Fruit fly (Drosophila melanogaster): ENCODE data around the gene escl.
A peak's percentile ranks its signal among the peaks of the same experiment; 100 is the strongest.

escl gene

DNA sequence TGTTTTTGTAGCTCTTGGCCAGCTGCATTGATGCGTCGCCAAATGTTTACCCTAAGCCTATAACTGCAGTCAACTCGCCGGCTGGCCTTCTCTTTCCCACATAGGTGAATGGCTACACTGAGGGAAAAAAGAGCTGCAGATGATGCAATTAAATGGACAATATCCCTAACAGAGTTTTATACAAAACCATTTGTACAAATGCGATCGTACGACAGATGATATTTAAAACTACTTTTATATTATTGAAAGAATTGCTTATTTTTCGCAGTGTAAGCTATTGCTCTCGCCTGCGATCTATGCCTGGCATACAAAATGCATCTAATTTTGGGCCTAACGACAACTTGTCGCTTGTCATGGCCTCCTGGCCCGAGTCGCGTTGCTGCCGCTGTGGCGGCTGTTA lies 40.8 kb upstream of the escl start (continued):
- TF ChIP-seq Drgx (GFP tag; IDR thresholded peaks at IDR 0.05) (peak; percentile 94), CG1024 (GFP tag; IDR thresholded peaks at IDR 0.05) (peak; percentile 30; the same call in 1 of the 2 replicates), Hmr (GFP tag; optimal IDR thresholded peaks at IDR 0.05) (no peak), CG15696 (tag; optimal IDR thresholded peaks at IDR 0.05) (peak; percentile 35), yki (optimal IDR thresholded peaks at IDR 0.05) (no peak), bsh (GFP tag; optimal IDR thresholded peaks at IDR 0.05) (peak; percentile 63 to 76), CG14860 (GFP tag; IDR thresholded peaks at IDR 0.05; ENCODE audit: partially characterized antibody) (no peak), ranshi (GFP tag; IDR thresholded peaks at IDR 0.05) (peak; percentile 29; the same call in 1 of the 2 replicates), Max (GFP tag; optimal IDR thresholded peaks at IDR 0.05) (peak; percentile 6), BtbVII (GFP tag; optimal IDR thresholded peaks at IDR 0.05) (no peak), nmo (GFP tag; optimal IDR thresholded peaks at IDR 0.05) (peak; percentile 38), Deaf1 (tag; optimal IDR thresholded peaks at IDR 0.05) (no peak), Sin3A (optimal IDR thresholded peaks at IDR 0.05) (no peak), Ets65A (GFP tag) (peak; percentile 91), fd102C (GFP tag; optimal IDR thresholded peaks at IDR 0.05) (peak; percentile 22), mld (GFP tag; IDR thresholded peaks at IDR 0.05; ENCODE audit: partially characterized antibody) (no peak), wdn (GFP tag; IDR thresholded peaks at IDR 0.05) (peak; percentile 18; the same call in 1 of the 2 replicates), CG11723 (GFP tag; optimal IDR thresholded peaks at IDR 0.05) (peak; percentile 3), ara (GFP tag; IDR thresholded peaks at IDR 0.05) (peak; percentile 51; the same call in 1 of the 2 replicates), amos (GFP tag; IDR thresholded peaks at IDR 0.05; ENCODE audit: partially characterized antibody) (0 out of 2 replicates have a peak, but pooled peaks have one; percentile 9), BEAF-32 (GFP tag; optimal IDR thresholded peaks at IDR 0.05) (no peak), CG6175 (GFP tag; IDR thresholded peaks at IDR 0.05) (0 out of 3 replicates have a peak, but pooled peaks have one; percentile 16), CG10274 (GFP tag; optimal IDR thresholded peaks at IDR 0.05) (no peak), Asciz (GFP tag; optimal IDR thresholded peaks at IDR 0.05) (no peak), CG13624 (GFP tag; optimal IDR thresholded peaks at IDR 0.05) (no peak), pnt (GFP tag; optimal IDR thresholded peaks at IDR 0.05) (peak; percentile 50), CG1602 (GFP tag; optimal IDR thresholded peaks at IDR 0.05) (peak; percentile 18), so (GFP tag; IDR thresholded peaks at IDR 0.05) (0 out of 3 replicates have a peak, but pooled peaks have one; percentile 19), klu (GFP tag; IDR thresholded peaks at IDR 0.05) (0 out of 2 replicates have a peak, but pooled peaks have one; percentile 18), lola (GFP tag; optimal IDR thresholded peaks at IDR 0.05) (peak in 1 of 3 experiments; percentile 68), CG12769 (tag; optimal IDR thresholded peaks at IDR 0.05) (peak; percentile 4), Atf-2 (GFP tag; optimal IDR thresholded peaks at IDR 0.05) (peak; percentile 9), Optix (GFP tag; IDR thresholded peaks at IDR 0.05) (peak; percentile 41; the same call in 1 of the 3 replicates), CG10431 (GFP tag; optimal IDR thresholded peaks at IDR 0.05) (no peak)

DNA sequence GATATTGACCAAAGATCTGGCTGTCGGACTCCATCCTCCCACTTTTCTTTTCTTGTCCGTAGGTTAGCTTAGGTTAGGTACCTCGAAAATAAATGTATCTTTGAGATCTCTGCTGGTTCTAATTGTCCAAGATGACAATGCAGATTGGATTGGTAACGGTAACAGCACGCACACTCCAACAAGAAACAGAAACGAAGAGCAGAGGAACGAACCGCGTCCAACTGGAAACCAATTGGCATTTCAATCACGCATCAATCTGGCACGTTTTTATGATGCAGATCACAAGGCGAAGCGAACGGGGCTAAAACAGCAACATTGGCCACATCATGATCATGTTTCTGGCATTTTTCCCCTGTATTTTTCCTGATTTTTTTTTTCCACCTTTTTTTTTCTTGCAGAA lies 34.9 kb upstream of the escl start:
- peak; percentile 96 for TF ChIP-seq Elba2 (GFP tag; optimal IDR thresholded peaks at IDR 0.05)
- TF ChIP-seq Pdp1 (GFP tag; optimal IDR thresholded peaks at IDR 0.05), result no peak
- peak; percentile 21 to 91 for TF ChIP-seq insv (GFP tag; optimal IDR thresholded peaks at IDR 0.05)
- peak; percentile 3 for TF ChIP-seq grn (GFP tag; optimal IDR thresholded peaks at IDR 0.05)

DNA sequence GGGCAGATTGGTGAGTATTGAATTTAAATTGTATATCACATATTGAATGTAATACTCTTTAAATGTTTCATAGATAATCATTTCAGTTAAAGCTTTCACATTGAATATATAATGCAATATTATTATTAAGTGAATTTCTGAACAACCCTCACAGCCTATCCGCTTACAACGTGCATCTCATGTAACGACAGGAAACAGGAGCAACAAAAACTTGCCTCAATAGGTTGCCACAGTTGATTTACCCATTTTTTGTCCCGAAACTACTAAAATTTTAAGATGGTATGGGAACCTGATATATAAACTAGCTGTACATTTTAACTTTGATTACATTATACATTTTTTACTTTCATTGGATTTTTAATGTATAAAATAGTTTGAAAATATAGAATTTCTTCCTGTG lies 32.0 kb upstream of the escl start:
- TF ChIP-seq Ets65A (GFP tag) (peak; percentile 67), aop (GFP tag; IDR thresholded peaks at IDR 0.05) (no peak), CG9817 (tag; optimal IDR thresholded peaks at IDR 0.05) (no peak), Med (GFP tag) (peak; percentile 20), CG7372 (GFP tag; IDR thresholded peaks at IDR 0.05) (no peak), CG18476 (GFP tag; optimal IDR thresholded peaks at IDR 0.05) (peak; percentile 21)

Data from whole organism, embryonic.